Fruit fly (Drosophila melanogaster) whole organism, prepupa: ENCODE data around the gene CG31029.

Source experiments
- Blimp-1 ChIP-seq: fragments of 200-800 bp; sonication (Bioruptor generic); optimal IDR thresholded peaks from 3 replicates; lab custom pipeline; 2017; ENCODE audit warnings: missing biosample characterization, missing genetic modification characterization, mild to moderate bottlenecking, moderate library complexity, missing genetic modification reagents
- CG10631 ChIP-seq: fragments of 200-800 bp; sonication (Bioruptor generic); optimal IDR thresholded peaks from 2 replicates; lab custom pipeline; 2016; ENCODE audit warnings: missing biosample characterization, missing genetic modification characterization
- CG10669 ChIP-seq: fragments of 200-800 bp; sonication (Bioruptor generic); optimal IDR thresholded peaks from 3 replicates; lab custom pipeline; 2018; ENCODE audit warnings: missing biosample characterization, mild to moderate bottlenecking, missing genetic modification characterization, moderate library complexity
- CG11294 ChIP-seq: fragments of 200-800 bp; sonication (Bioruptor generic); IDR thresholded peaks from 2 replicates; pipeline ENCODE4 v1.3.6; 2022; ENCODE audit warnings: missing biosample characterization, missing genetic modification characterization
- CG11902 ChIP-seq: fragments of 200-800 bp; sonication (Bioruptor generic); optimal IDR thresholded peaks from 3 replicates; lab custom pipeline; 2016; ENCODE audit warnings: missing biosample characterization, missing genetic modification characterization
- CG15336 ChIP-seq: fragments of 200-800 bp; sonication (Bioruptor generic); IDR thresholded peaks from 2 replicates; pipeline ENCODE4 v1.3.6; 2022; ENCODE audit warnings: missing biosample characterization, missing genetic modification characterization
- CG16779 ChIP-seq: fragments of 200-800 bp; sonication (Bioruptor generic); optimal IDR thresholded peaks from 3 replicates; lab custom pipeline; 2017; ENCODE audit warnings: missing biosample characterization, mild to moderate bottlenecking, missing genetic modification characterization
- CG3032 ChIP-seq: fragments of 200-800 bp; optimal IDR thresholded peaks from 2 replicates; lab custom pipeline; 2019; ENCODE audit warnings: missing biosample characterization, mild to moderate bottlenecking, missing genetic modification characterization, moderate library complexity
- CG34406 ChIP-seq: fragments of 200-800 bp; sonication (Bioruptor generic); optimal IDR thresholded peaks from 3 replicates; lab custom pipeline; 2016; ENCODE audit warnings: missing biosample characterization, missing genetic modification characterization
- CG6792 ChIP-seq: fragments of 200-800 bp; sonication (Bioruptor generic); optimal IDR thresholded peaks from 3 replicates; lab custom pipeline; 2016; ENCODE audit warnings: missing biosample characterization, missing genetic modification characterization
- CG6808 ChIP-seq: fragments of 200-800 bp; sonication (Bioruptor generic); optimal IDR thresholded peaks from 3 replicates; lab custom pipeline; 2017; ENCODE audit warnings: missing biosample characterization, missing genetic modification characterization, mild to moderate bottlenecking, moderate library complexity, missing genetic modification reagents
- CG6854 ChIP-seq: fragments of 200-800 bp; sonication (Bioruptor generic); optimal IDR thresholded peaks from 2 replicates; lab custom pipeline; 2017; ENCODE audit warnings: missing biosample characterization, mild to moderate bottlenecking, missing genetic modification characterization
- CG7368 ChIP-seq: fragments of 200-800 bp; sonication (Bioruptor generic); optimal IDR thresholded peaks from 3 replicates; lab custom pipeline; 2016; ENCODE audit warnings: missing biosample characterization, missing genetic modification characterization
- CG8632 ChIP-seq: fragments of 200-800 bp; sonication (Bioruptor generic); optimal IDR thresholded peaks from 3 replicates; lab custom pipeline; 2016; ENCODE audit warnings: missing biosample characterization, missing genetic modification characterization
- CG9139 ChIP-seq: fragments of 200-800 bp; sonication (Bioruptor generic); optimal IDR thresholded peaks from 3 replicates; lab custom pipeline; 2017; ENCODE audit warnings: missing biosample characterization, mild to moderate bottlenecking, missing genetic modification characterization
- Eip75B ChIP-seq: fragments of 200-800 bp; sonication (Bioruptor generic); optimal IDR thresholded peaks from 3 replicates; lab custom pipeline; 2016; ENCODE audit warnings: missing biosample characterization, missing genetic modification characterization
- Eip93F ChIP-seq: fragments of 200-800 bp; sonication (Bioruptor generic); optimal IDR thresholded peaks from 2 replicates; lab custom pipeline; 2016; ENCODE audit warnings: missing biosample characterization, mild to moderate bottlenecking, missing genetic modification characterization
- Gug ChIP-seq: fragments of 200-800 bp; sonication (Bioruptor generic); IDR thresholded peaks from 2 replicates; pipeline ENCODE4 v1.3.6; 2022; ENCODE audit warnings: missing biosample characterization, missing genetic modification characterization
- Hr39 ChIP-seq: fragments of 200-800 bp; sonication (Bioruptor generic); optimal IDR thresholded peaks from 2 replicates; lab custom pipeline; 2016; ENCODE audit warnings: missing biosample characterization, missing genetic modification characterization
- Hr4 ChIP-seq: fragments of 200-800 bp; sonication (Bioruptor generic); optimal IDR thresholded peaks from 3 replicates; lab custom pipeline; 2016; ENCODE audit warnings: missing biosample characterization, missing genetic modification characterization
- Met ChIP-seq: fragments of 200-800 bp; sonication (Bioruptor generic); optimal IDR thresholded peaks from 3 replicates; lab custom pipeline; 2016; ENCODE audit warnings: missing biosample characterization, missing genetic modification characterization
- acj6 ChIP-seq: fragments of 200-800 bp; sonication (Bioruptor generic); optimal IDR thresholded peaks from 3 replicates; lab custom pipeline; 2016; ENCODE audit warnings: missing biosample characterization, missing genetic modification characterization
- cyc ChIP-seq: fragments of 200-800 bp; sonication (Bioruptor generic); optimal IDR thresholded peaks from 3 replicates; lab custom pipeline; 2016; ENCODE audit warnings: missing biosample characterization, missing genetic modification characterization
- dac ChIP-seq: fragments of 200-800 bp; sonication (Bioruptor generic); optimal IDR thresholded peaks from 2 replicates; lab custom pipeline; 2017; ENCODE audit warnings: missing biosample characterization, mild to moderate bottlenecking, missing genetic modification characterization
- eg ChIP-seq: fragments of 200-800 bp; sonication (Bioruptor generic); IDR thresholded peaks from 3 replicates; pipeline ENCODE4 v1.3.6; 2022; ENCODE audit warnings: missing biosample characterization, missing genetic modification characterization
- esn ChIP-seq: fragments of 200-800 bp; sonication (Bioruptor generic); optimal IDR thresholded peaks from 2 replicates; lab custom pipeline; 2016; ENCODE audit warnings: missing biosample characterization, mild to moderate bottlenecking, missing genetic modification characterization, moderate library complexity
- fd85E ChIP-seq: fragments of 200-800 bp; sonication (Bioruptor generic); optimal IDR thresholded peaks from 3 replicates; lab custom pipeline; 2016; ENCODE audit warnings: missing biosample characterization, missing genetic modification characterization
- pdm3 ChIP-seq: fragments of 200-800 bp; sonication (Bioruptor generic); optimal IDR thresholded peaks from 3 replicates; lab custom pipeline; 2016; ENCODE audit warnings: missing biosample characterization, missing genetic modification characterization
- salr ChIP-seq, 2 experiments: fragments of 200-800 bp; sonication (Bioruptor generic); optimal IDR thresholded peaks; 3 replicates each; lab custom pipeline; 2016 to 2018; ENCODE audit warnings: missing biosample characterization in 2 of 2, missing genetic modification characterization in 2 of 2, mild to moderate bottlenecking in 1 of 2
- ss ChIP-seq, 2 experiments: fragments of 200-800 bp; sonication (Bioruptor generic); optimal IDR thresholded peaks; 2 replicates in 1 of 2; 3 replicates in 1 of 2; lab custom pipeline; 2017 to 2018; ENCODE audit warnings: mild to moderate bottlenecking in 2 of 2, missing biosample characterization in 2 of 2, missing genetic modification characterization in 2 of 2, moderate library complexity in 1 of 2
- svp ChIP-seq: fragments of 200-800 bp; sonication (Bioruptor generic); peaks from one replicate; lab custom pipeline; 2016; ENCODE audit warnings: missing biosample characterization, missing genetic modification characterization

Gene CG31029

DNA sequence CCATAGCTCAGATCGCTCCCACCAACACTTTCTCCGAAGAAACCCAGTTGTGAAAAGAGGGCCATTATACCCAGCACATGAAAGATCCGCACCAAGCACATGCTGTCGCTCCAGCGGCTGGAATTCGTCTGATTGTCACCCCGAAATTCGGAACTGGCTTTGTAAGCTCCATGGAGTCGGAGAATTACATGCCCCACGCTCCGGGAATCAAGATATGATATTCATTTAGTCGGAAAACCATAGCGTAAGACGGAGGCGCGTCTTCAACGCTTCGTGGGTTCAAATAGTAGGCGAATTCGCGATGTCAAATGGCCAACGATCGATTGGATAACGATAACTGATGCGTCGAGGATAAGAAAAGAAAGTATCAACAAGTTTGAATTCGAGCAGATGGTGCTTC is 7.6 kb downstream of the CG31029 start, which contains the start of gene CG45073:
CG45073 (minus strand) TSS at position 101 of the 400 bp plus-strand sequence.
- TF ChIP-seq Eip93F (GFP tag; lab: Kevin White, UChicago), result no peak
- no peak for TF ChIP-seq CG6792
- no peak for TF ChIP-seq salr (GFP tag; optimal IDR thresholded peaks at IDR 0.05; lab: Kevin White, UChicago)
- TF ChIP-seq esn (GFP tag; lab: Kevin White, UChicago), result no peak
- TF ChIP-seq CG34406, result no peak
- no peak for TF ChIP-seq CG3032 (tag; lab: Kevin White, UChicago)
- no peak for TF ChIP-seq Hr4 (GFP tag; lab: Kevin White, UChicago)
- TF ChIP-seq Hr39, result no peak
- no peak for TF ChIP-seq eg (GFP tag; lab: Robert Waterston, UW)
- TF ChIP-seq ss (GFP tag; optimal IDR thresholded peaks at IDR 0.05; lab: Kevin White, UChicago), result no peak
- TF ChIP-seq CG11902 (GFP tag; lab: Kevin White, UChicago), result no peak
- TF ChIP-seq Gug (GFP tag; lab: Robert Waterston, UW), result no peak
- no peak for TF ChIP-seq CG6854 (GFP tag; lab: Kevin White, UChicago)
- TF ChIP-seq Eip75B (GFP tag; lab: Kevin White, UChicago), result no peak
- TF ChIP-seq CG9139 (GFP tag; lab: Kevin White, UChicago), result no peak
- no peak for TF ChIP-seq dac
- TF ChIP-seq cyc (GFP tag; lab: Kevin White, UChicago), result no peak

DNA sequence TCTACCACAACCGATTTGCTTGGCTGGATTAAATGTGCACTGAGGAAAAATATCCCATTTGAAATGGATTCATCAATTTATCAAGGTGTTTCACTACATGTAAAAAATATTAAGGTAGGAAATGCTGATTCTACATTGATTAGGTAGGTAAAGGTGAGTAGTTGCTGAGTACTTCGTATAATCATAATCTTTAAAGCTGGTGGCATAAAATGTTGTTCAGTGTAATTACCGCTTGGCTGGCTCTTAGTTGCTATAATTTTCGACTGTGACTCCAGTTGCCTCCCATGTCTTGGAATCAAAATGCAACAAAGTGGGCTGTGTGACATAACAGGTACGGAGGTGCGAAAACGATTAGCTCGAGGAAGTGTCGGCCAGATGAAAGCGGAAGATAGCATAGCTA is 9.0 kb downstream of the CG31029 start, which contains the start of gene CG45072:
CG45072 (minus strand) TSS at position 101 of the 400 bp plus-strand sequence.
- TF ChIP-seq CG6808 (GFP tag; lab: Kevin White, UChicago), result no peak
- TF ChIP-seq CG10631, result no peak
- no peak for TF ChIP-seq CG11294 (GFP tag; lab: Robert Waterston, UW)
- no peak for TF ChIP-seq CG16779 (tag; lab: Kevin White, UChicago)
- no peak for TF ChIP-seq pdm3
- TF ChIP-seq fd85E (GFP tag; lab: Kevin White, UChicago), result no peak
- no peak for TF ChIP-seq Hr4 (GFP tag; lab: Kevin White, UChicago)
- TF ChIP-seq CG6792, result no peak
- no peak for TF ChIP-seq CG9139 (GFP tag; lab: Kevin White, UChicago)
- no peak for TF ChIP-seq cyc (GFP tag; lab: Kevin White, UChicago)
- no peak for TF ChIP-seq Met (GFP tag; lab: Kevin White, UChicago)
- TF ChIP-seq CG10669 (GFP tag; lab: Kevin White, UChicago), result no peak

dm6 chr3R:30121731-30122130 is 10.5 kb downstream of the CG31029 start:
- TF ChIP-seq Gug (GFP tag; lab: Robert Waterston, UW), result no peak
- TF ChIP-seq svp (GFP tag; lab: Kevin White, UChicago), result peak; percentile 29

DNA sequence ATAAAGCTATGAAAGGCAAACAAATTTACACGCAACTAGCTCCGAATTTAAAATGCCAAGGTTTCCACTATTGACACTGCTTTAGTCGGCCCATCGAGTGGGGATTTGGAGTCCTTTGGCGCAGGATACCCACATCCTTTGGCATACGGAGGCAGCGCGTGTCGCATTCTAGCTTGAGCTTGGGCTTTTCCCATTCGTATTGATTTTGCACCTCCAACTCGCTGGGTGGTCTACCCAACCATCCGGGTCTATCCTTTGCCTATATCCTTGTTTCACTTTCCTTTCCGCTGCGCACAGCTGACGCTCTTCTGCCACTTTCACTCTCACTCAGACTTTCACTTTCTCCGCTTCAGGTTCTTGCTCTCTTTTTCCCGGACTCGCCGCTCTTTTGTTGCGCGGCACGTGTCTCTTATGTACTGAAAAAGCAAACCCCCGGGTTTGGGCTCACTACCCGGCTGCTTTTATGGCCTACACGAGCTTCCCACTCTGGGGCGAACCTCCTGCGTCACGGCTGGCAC is 17.9 kb downstream of the CG31029 start:
- TF ChIP-seq svp (GFP tag; lab: Kevin White, UChicago) (peak; percentile 36), CG15336 (GFP tag; lab: Robert Waterston, UW) (0 out of 2 replicates have a peak, but pooled peaks have one; percentile 15), acj6 (GFP tag; lab: Kevin White, UChicago) (no peak), Blimp-1 (peak; percentile 74)

- TF ChIP-seq CG3032 (tag; lab: Kevin White, UChicago) (no peak), acj6 (GFP tag; lab: Kevin White, UChicago) (no peak), eg (GFP tag; lab: Robert Waterston, UW) (no peak), esn (GFP tag; lab: Kevin White, UChicago) (no peak), CG7368 (no peak), Hr39 (no peak), CG34406 (no peak)
Observed at dm6 chr3R:30110959-30111358, 21.2 kb downstream of the CG31029 start.

DNA sequence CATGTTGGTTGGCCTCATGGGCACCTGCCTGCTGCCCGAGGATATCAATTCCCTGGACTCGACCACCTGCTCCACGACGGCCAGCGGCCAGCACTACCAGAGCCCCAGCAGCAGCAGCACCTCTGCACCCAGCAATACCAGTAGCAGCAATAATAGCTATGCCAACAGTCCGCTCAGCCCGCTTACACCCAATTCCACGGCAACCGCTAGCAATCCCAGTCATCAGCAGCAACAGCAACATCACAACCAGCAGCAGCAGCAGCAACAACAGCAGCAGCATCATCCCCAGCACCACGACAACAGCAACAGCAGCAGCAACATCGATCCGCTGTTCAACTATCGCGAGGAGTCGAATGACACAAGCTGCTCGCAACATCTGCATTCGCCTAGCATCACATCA is 22.8 kb downstream of the CG31029 start:
- no peak for TF ChIP-seq CG8632 (GFP tag; lab: Kevin White, UChicago)
- TF ChIP-seq, all 60 proteins: peak for 0
